Fruit fly (Drosophila melanogaster): Measurements from ENCODE around the gene CG34296.

The CG34296 gene

DNA sequence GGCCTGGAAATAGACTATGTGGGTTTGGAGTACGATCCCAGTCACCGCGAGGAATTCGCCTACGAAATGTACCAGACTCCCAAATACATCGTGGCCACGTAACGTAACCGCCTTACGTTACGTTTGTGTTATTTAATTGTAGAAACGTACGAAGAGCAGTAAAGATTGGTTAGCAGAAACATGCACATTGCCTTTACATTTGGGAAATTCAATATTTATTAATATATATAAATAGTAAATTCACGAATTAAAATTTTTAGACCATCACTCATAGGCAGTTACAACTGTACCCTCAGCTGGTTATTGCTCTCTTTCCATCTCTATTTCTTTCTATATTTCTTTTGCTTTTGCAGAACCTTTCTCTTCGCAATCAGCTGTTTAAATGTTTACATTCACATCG lies 15.6 kb downstream of the CG34296 start, which contains the start of gene Gnpnat (continued):
- TF ChIP-seq Sox102F (GFP tag; optimal IDR thresholded peaks at IDR 0.05) (peak; percentile 44), Sox14 (GFP tag; optimal IDR thresholded peaks at IDR 0.05) (peak; percentile 38), CG6854 (GFP tag; optimal IDR thresholded peaks at IDR 0.05) (no peak), fkh (GFP tag; optimal IDR thresholded peaks at IDR 0.05) (no peak), CG11902 (GFP tag; optimal IDR thresholded peaks at IDR 0.05) (peak; percentile 36), CG4318 (GFP tag; optimal IDR thresholded peaks at IDR 0.05) (peak; percentile 12), Ets21C (GFP tag; optimal IDR thresholded peaks at IDR 0.05) (no peak), CG3919 (GFP tag; optimal IDR thresholded peaks at IDR 0.05) (peak; percentile 62), fd59A (GFP tag; optimal IDR thresholded peaks at IDR 0.05) (no peak), Hr38 (GFP tag; optimal IDR thresholded peaks at IDR 0.05) (no peak), CG1621 (tag; optimal IDR thresholded peaks at IDR 0.05) (peak; percentile 17), acj6 (GFP tag; optimal IDR thresholded peaks at IDR 0.05) (peak; percentile 60), CG8632 (GFP tag; optimal IDR thresholded peaks at IDR 0.05) (peak; percentile 40), CG16779 (tag; optimal IDR thresholded peaks at IDR 0.05) (peak; percentile 25), CG7368 (GFP tag; optimal IDR thresholded peaks at IDR 0.05) (no peak), CG9139 (GFP tag; optimal IDR thresholded peaks at IDR 0.05) (no peak), salr (GFP tag; optimal IDR thresholded peaks at IDR 0.05) (no peak), CG10669 (GFP tag; optimal IDR thresholded peaks at IDR 0.05) (peak; percentile 50), Ets96B (tag; optimal IDR thresholded peaks at IDR 0.05) (peak; percentile 66)

dm6 chr3R:29740078-29740477 lies 17.7 kb downstream of the CG34296 start:
- TF ChIP-seq CG31627 (GFP tag; optimal IDR thresholded peaks at IDR 0.05) (no peak), Eip78C (GFP tag) (peak; percentile 14), dsx (GFP tag; optimal IDR thresholded peaks at IDR 0.05; ENCODE audit: poor library complexity, severe bottlenecking) (peak; percentile 49), Blimp-1 (GFP tag; optimal IDR thresholded peaks at IDR 0.05) (peak; percentile 76)

- TF ChIP-seq svp (GFP tag) (peak; percentile 96), CG8632 (GFP tag; optimal IDR thresholded peaks at IDR 0.05) (peak; percentile 92), CG8119 (GFP tag; IDR thresholded peaks at IDR 0.05) (peak; percentile 89), CG6163 (GFP tag; IDR thresholded peaks at IDR 0.05) (peak; percentile 98), CG10669 (GFP tag; optimal IDR thresholded peaks at IDR 0.05) (peak; percentile 100), Hr38 (GFP tag; optimal IDR thresholded peaks at IDR 0.05) (peak; percentile 84), fd85E (GFP tag; optimal IDR thresholded peaks at IDR 0.05) (no peak), CG3032 (tag; optimal IDR thresholded peaks at IDR 0.05) (peak; percentile 98), CG6854 (GFP tag; optimal IDR thresholded peaks at IDR 0.05) (peak; percentile 29), Eip75B (GFP tag; optimal IDR thresholded peaks at IDR 0.05) (no peak), Hr4 (GFP tag; optimal IDR thresholded peaks at IDR 0.05) (peak; percentile 96), CG31627 (GFP tag; optimal IDR thresholded peaks at IDR 0.05) (peak; percentile 98), acj6 (GFP tag; optimal IDR thresholded peaks at IDR 0.05) (peak; percentile 95), Met (GFP tag; optimal IDR thresholded peaks at IDR 0.05) (no peak), CG11902 (GFP tag; optimal IDR thresholded peaks at IDR 0.05) (peak; percentile 99), pdm3 (GFP tag; optimal IDR thresholded peaks at IDR 0.05) (peak; percentile 97), Eip78C (GFP tag) (peak; percentile 98), CG6792 (GFP tag; optimal IDR thresholded peaks at IDR 0.05) (peak; percentile 93), achi (GFP tag; optimal IDR thresholded peaks at IDR 0.05) (peak; percentile 89), Lpt (GFP tag; optimal IDR thresholded peaks at IDR 0.05) (peak; percentile 90), lz (GFP tag; optimal IDR thresholded peaks at IDR 0.05) (peak; percentile 98), eg (GFP tag; IDR thresholded peaks at IDR 0.05) (peak; percentile 99), Smox (GFP tag; optimal IDR thresholded peaks at IDR 0.05) (no peak), CG4318 (GFP tag; optimal IDR thresholded peaks at IDR 0.05) (no peak), Blimp-1 (GFP tag; optimal IDR thresholded peaks at IDR 0.05) (peak; percentile 88), Sox102F (GFP tag; optimal IDR thresholded peaks at IDR 0.05) (no peak), Sox15 (GFP tag; optimal IDR thresholded peaks at IDR 0.05) (peak; percentile 99), spab (GFP tag; optimal IDR thresholded peaks at IDR 0.05) (no peak), CG15336 (GFP tag; IDR thresholded peaks at IDR 0.05) (peak; percentile 94), vri (GFP tag; optimal IDR thresholded peaks at IDR 0.05) (peak; percentile 87), OdsH (GFP tag; optimal IDR thresholded peaks at IDR 0.05) (peak; percentile 97), CG32006 (GFP tag; optimal IDR thresholded peaks at IDR 0.05) (peak; percentile 97), CG34406 (GFP tag; optimal IDR thresholded peaks at IDR 0.05) (peak; percentile 94), Eip93F (GFP tag; optimal IDR thresholded peaks at IDR 0.05) (no peak), Ets96B (tag; optimal IDR thresholded peaks at IDR 0.05) (peak; percentile 93), net (GFP tag; optimal IDR thresholded peaks at IDR 0.05) (peak; percentile 82), CG6808 (GFP tag; optimal IDR thresholded peaks at IDR 0.05) (no peak)
Observed at dm6 chr3R:29745056-29745455, 22.7 kb downstream of the CG34296 start, which contains the start of the genes Wdr24 and IntS11. TSS of gene Wdr24 (minus strand) at chr3R:29745092. TSS of gene IntS11 (plus strand) at chr3R:29745337.
